In the genomic region with DNA sequence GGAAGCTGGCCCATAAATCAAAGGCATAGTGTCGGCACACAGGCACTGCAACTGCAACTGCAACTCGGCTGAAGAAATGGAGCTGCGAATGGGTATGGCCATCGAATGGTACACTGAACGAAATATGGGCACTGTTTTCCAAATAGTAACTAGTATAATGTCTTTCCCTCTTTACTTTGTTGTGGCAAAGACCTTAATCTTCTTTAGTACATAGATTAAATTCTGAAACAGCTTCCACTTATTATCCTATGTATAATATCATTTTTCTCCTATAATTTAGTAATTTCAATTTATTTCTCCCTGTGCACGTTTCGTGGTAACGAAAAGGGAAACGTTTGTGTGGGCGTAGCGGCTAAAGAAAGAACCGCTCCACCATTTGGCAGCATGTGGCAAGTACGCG, we compare ENCODE assay signal across 4 fruit fly cellular contexts.
TF ChIP-seq lines count a peak whose summit lies in the region.

No protein-coding gene starts in this region.

- peak; percentile 26 for TF ChIP-seq CTCF in whole organism, embryonic (GFP tag; optimal IDR thresholded peaks at IDR 0.05; lab: Kevin White, UChicago)

TF ChIP-seq in whole organism, embryonic, 481 proteins besides CTCF, POLR2A, EP300 and RAD21 (continues in another document):
- no peak for TF ChIP-seq CG9609 (GFP tag; optimal IDR thresholded peaks at IDR 0.05; lab: Kevin White, UChicago)
- TF ChIP-seq CG11398 (GFP tag; optimal IDR thresholded peaks at IDR 0.05; lab: Kevin White, UChicago), result peak; percentile 0
- peak; percentile 47 for TF ChIP-seq CG1603 (tag; optimal IDR thresholded peaks at IDR 0.05; lab: Kevin White, UChicago)
- TF ChIP-seq Hmx (GFP tag; optimal IDR thresholded peaks at IDR 0.05; lab: Kevin White, UChicago), result no peak
- TF ChIP-seq unc-4 (GFP tag; IDR thresholded peaks at IDR 0.05; lab: Robert Waterston, UW; ENCODE audit: partially characterized antibody), result no peak
- TF ChIP-seq CG9727 (GFP tag; optimal IDR thresholded peaks at IDR 0.05; lab: Kevin White, UChicago), result peak; percentile 84
- peak; percentile 62 for TF ChIP-seq CG10654 (GFP tag; optimal IDR thresholded peaks at IDR 0.05; lab: Kevin White, UChicago)
- no peak for TF ChIP-seq hkb (optimal IDR thresholded peaks at IDR 0.05; lab: Kevin White, UChicago)
- peak; percentile 54; the same call in 1 of the 2 replicates for TF ChIP-seq hkb (GFP tag; IDR thresholded peaks at IDR 0.05; lab: Robert Waterston, UW)
- TF ChIP-seq CG18599 (GFP tag; optimal IDR thresholded peaks at IDR 0.05; lab: Kevin White, UChicago), result peak; percentile 20
- peak; percentile 39 for TF ChIP-seq Ada2b (GFP tag; IDR thresholded peaks at IDR 0.05; lab: Robert Waterston, UW)
- peak; percentile 81 for TF ChIP-seq CG12391 (tag; optimal IDR thresholded peaks at IDR 0.05; lab: Kevin White, UChicago)
- peak; percentile 90 for TF ChIP-seq CG18262 (tag; optimal IDR thresholded peaks at IDR 0.05; lab: Kevin White, UChicago)
- TF ChIP-seq wdn (GFP tag; IDR thresholded peaks at IDR 0.05; lab: Robert Waterston, UW), result no peak
- TF ChIP-seq ato (GFP tag; IDR thresholded peaks at IDR 0.05; lab: Robert Waterston, UW; ENCODE audit: partially characterized antibody), result no peak
- 0 out of 2 replicates have a peak, but pooled peaks have one; percentile 38 for TF ChIP-seq sob (GFP tag; IDR thresholded peaks at IDR 0.05; lab: Robert Waterston, UW)
- peak; percentile 73 for TF ChIP-seq CG4820 (GFP tag; optimal IDR thresholded peaks at IDR 0.05; lab: Kevin White, UChicago)
- TF ChIP-seq dpn (GFP tag; optimal IDR thresholded peaks at IDR 0.05; lab: Kevin White, UChicago), result peak; percentile 36 to 60
- no peak for TF ChIP-seq Meics (GFP tag; optimal IDR thresholded peaks at IDR 0.05; lab: Kevin White, UChicago)
- peak; percentile 61 for TF ChIP-seq Abd-B (GFP tag; optimal IDR thresholded peaks at IDR 0.05; lab: Kevin White, UChicago)
- TF ChIP-seq ewg (GFP tag; optimal IDR thresholded peaks at IDR 0.05; lab: Kevin White, UChicago), result peak; percentile 62

TF ChIP-seq in whole organism, prepupa, 60 proteins besides CTCF, POLR2A, EP300 and RAD21 (continues in another document):
- TF ChIP-seq Blimp-1 (GFP tag; optimal IDR thresholded peaks at IDR 0.05; lab: Kevin White, UChicago), result no peak
- TF ChIP-seq Sox14 (GFP tag; optimal IDR thresholded peaks at IDR 0.05; lab: Kevin White, UChicago), result peak; percentile 72
- TF ChIP-seq fkh (GFP tag; optimal IDR thresholded peaks at IDR 0.05; lab: Kevin White, UChicago), result peak; percentile 6
- TF ChIP-seq svp (GFP tag; lab: Kevin White, UChicago), result peak; percentile 81
- TF ChIP-seq Hr4 (GFP tag; optimal IDR thresholded peaks at IDR 0.05; lab: Kevin White, UChicago), result peak; percentile 64
- no peak for TF ChIP-seq fd85E (GFP tag; optimal IDR thresholded peaks at IDR 0.05; lab: Kevin White, UChicago)
- peak; percentile 62 for TF ChIP-seq CG6276 (GFP tag; optimal IDR thresholded peaks at IDR 0.05; lab: Kevin White, UChicago)
- no peak for TF ChIP-seq CG8319 (GFP tag; optimal IDR thresholded peaks at IDR 0.05; lab: Kevin White, UChicago)
- TF ChIP-seq ss (GFP tag; optimal IDR thresholded peaks at IDR 0.05; lab: Kevin White, UChicago), result peak; percentile 59 to 62
- TF ChIP-seq CG3919 (GFP tag; optimal IDR thresholded peaks at IDR 0.05; lab: Kevin White, UChicago), result peak; percentile 68
- peak; percentile 49 for TF ChIP-seq cyc (GFP tag; optimal IDR thresholded peaks at IDR 0.05; lab: Kevin White, UChicago)
- peak; percentile 55 for TF ChIP-seq CG34406 (GFP tag; optimal IDR thresholded peaks at IDR 0.05; lab: Kevin White, UChicago)
- TF ChIP-seq Gug (GFP tag; IDR thresholded peaks at IDR 0.05; lab: Robert Waterston, UW), result peak; percentile 41; the same call in 1 of the 2 replicates
- peak; percentile 62 for TF ChIP-seq pdm3 (GFP tag; optimal IDR thresholded peaks at IDR 0.05; lab: Kevin White, UChicago)
- TF ChIP-seq Eip75B (GFP tag; optimal IDR thresholded peaks at IDR 0.05; lab: Kevin White, UChicago), result peak; percentile 50
- TF ChIP-seq Ets21C (GFP tag; optimal IDR thresholded peaks at IDR 0.05; lab: Kevin White, UChicago), result peak; percentile 48
- TF ChIP-seq CG6854 (GFP tag; optimal IDR thresholded peaks at IDR 0.05; lab: Kevin White, UChicago), result peak; percentile 43
- no peak for TF ChIP-seq CG9139 (GFP tag; optimal IDR thresholded peaks at IDR 0.05; lab: Kevin White, UChicago)
- peak; percentile 48 for TF ChIP-seq Hr39 (GFP tag; optimal IDR thresholded peaks at IDR 0.05; lab: Kevin White, UChicago)
- TF ChIP-seq CG3032 (tag; optimal IDR thresholded peaks at IDR 0.05; lab: Kevin White, UChicago), result peak; percentile 46
- peak; percentile 66 for TF ChIP-seq acj6 (GFP tag; optimal IDR thresholded peaks at IDR 0.05; lab: Kevin White, UChicago)
- TF ChIP-seq CG8119 (GFP tag; IDR thresholded peaks at IDR 0.05; lab: Robert Waterston, UW), result peak; percentile 72

TF ChIP-seq in whole organism, pupa, 21 proteins besides CTCF, POLR2A, EP300 and RAD21:
- TF ChIP-seq CG13204 (GFP tag; optimal IDR thresholded peaks at IDR 0.05; lab: Kevin White, UChicago) (peak; percentile 38), fd96Ca (GFP tag; IDR thresholded peaks at IDR 0.05; lab: Robert Waterston, UW) (no peak; the same call in 2 of the 3 replicates), CG4496 (GFP tag; IDR thresholded peaks at IDR 0.05; lab: Robert Waterston, UW) (0 out of 3 replicates have a peak, but pooled peaks have one; percentile 50), D1 (tag; optimal IDR thresholded peaks at IDR 0.05; lab: Kevin White, UChicago) (no peak), CG9948 (tag; optimal IDR thresholded peaks at IDR 0.05; lab: Kevin White, UChicago) (peak; percentile 46), CG8301 (tag; optimal IDR thresholded peaks at IDR 0.05; lab: Kevin White, UChicago) (peak; percentile 60), Pif1B (GFP tag; optimal IDR thresholded peaks at IDR 0.05; lab: Kevin White, UChicago) (peak; percentile 49), CG32121 (GFP tag; IDR thresholded peaks at IDR 0.05; lab: Robert Waterston, UW) (peak; percentile 52; the same call in 1 of the 2 replicates), CG15710 (tag; optimal IDR thresholded peaks at IDR 0.05; lab: Kevin White, UChicago) (peak; percentile 49), CG34367 (tag; optimal IDR thresholded peaks at IDR 0.05; lab: Kevin White, UChicago) (peak; percentile 45), CG8159 (tag; optimal IDR thresholded peaks at IDR 0.05; lab: Kevin White, UChicago) (peak; percentile 71), Ets98B (GFP tag; IDR thresholded peaks at IDR 0.05; lab: Robert Waterston, UW) (0 out of 2 replicates have a peak, but pooled peaks have one; percentile 23), CG10348 (GFP tag; IDR thresholded peaks at IDR 0.05; lab: Robert Waterston, UW) (no peak), CG17806 (tag; optimal IDR thresholded peaks at IDR 0.05; lab: Kevin White, UChicago) (peak; percentile 34), rn (GFP tag; IDR thresholded peaks at IDR 0.05; lab: Robert Waterston, UW) (no peak), Pif1A (GFP tag; optimal IDR thresholded peaks at IDR 0.05; lab: Kevin White, UChicago) (peak; percentile 60), Snoo (tag; optimal IDR thresholded peaks at IDR 0.05; lab: Kevin White, UChicago) (peak; percentile 36), CG14655 (GFP tag; optimal IDR thresholded peaks at IDR 0.05; lab: Kevin White, UChicago) (peak; percentile 76), CG12605 (GFP tag; IDR thresholded peaks at IDR 0.05; lab: Robert Waterston, UW) (no peak), gl (tag; optimal IDR thresholded peaks at IDR 0.05; lab: Kevin White, UChicago) (no peak)

TF ChIP-seq in whole organism, wandering third instar larva, 38 proteins besides CTCF, POLR2A, EP300 and RAD21 (continues in another document):
- TF ChIP-seq OdsH (GFP tag; optimal IDR thresholded peaks at IDR 0.05; lab: Kevin White, UChicago), result peak; percentile 36
- TF ChIP-seq Sp1 (GFP tag; optimal IDR thresholded peaks at IDR 0.05; lab: Kevin White, UChicago), result peak; percentile 51
- no peak for TF ChIP-seq Hnf4 (GFP tag; optimal IDR thresholded peaks at IDR 0.05; lab: Kevin White, UChicago)
- no peak for TF ChIP-seq sage (GFP tag; optimal IDR thresholded peaks at IDR 0.05; lab: Kevin White, UChicago)
- peak in 1 of 2 experiments; percentile 53 for TF ChIP-seq foxo (GFP tag; optimal IDR thresholded peaks at IDR 0.05; lab: Kevin White, UChicago)
- TF ChIP-seq CG32264 (GFP tag; optimal IDR thresholded peaks at IDR 0.05; lab: Kevin White, UChicago), result no peak
- TF ChIP-seq HLH106 (tag; optimal IDR thresholded peaks at IDR 0.05; lab: Kevin White, UChicago), result peak; percentile 49
- TF ChIP-seq brk (GFP tag; optimal IDR thresholded peaks at IDR 0.05; lab: Kevin White, UChicago), result no peak
- no peak for TF ChIP-seq Vsx2 (GFP tag; optimal IDR thresholded peaks at IDR 0.05; lab: Kevin White, UChicago; ENCODE audit: partially characterized antibody)
- no peak for TF ChIP-seq CrebA (GFP tag; optimal IDR thresholded peaks at IDR 0.05; lab: Kevin White, UChicago; ENCODE audit: borderline replicate concordance)
- TF ChIP-seq Hr83 (GFP tag; optimal IDR thresholded peaks at IDR 0.05; lab: Kevin White, UChicago; ENCODE audit: poor library complexity, severe bottlenecking), result no peak
- TF ChIP-seq Dif (GFP tag; optimal IDR thresholded peaks at IDR 0.05; lab: Kevin White, UChicago; ENCODE audit: partially characterized antibody), result no peak
- no peak for TF ChIP-seq Dfd (GFP tag; optimal IDR thresholded peaks at IDR 0.05; lab: Kevin White, UChicago)
- TF ChIP-seq fru (GFP tag; optimal IDR thresholded peaks at IDR 0.05; lab: Kevin White, UChicago), result peak; percentile 56
- TF ChIP-seq pan (optimal IDR thresholded peaks at IDR 0.05; lab: Kevin White, UChicago), result no peak
- no peak for TF ChIP-seq tai (GFP tag; optimal IDR thresholded peaks at IDR 0.05; lab: Kevin White, UChicago)
- TF ChIP-seq jim (GFP tag; optimal IDR thresholded peaks at IDR 0.05; lab: Kevin White, UChicago), result no peak
- no peak for TF ChIP-seq Hr78 (GFP tag; optimal IDR thresholded peaks at IDR 0.05; lab: Kevin White, UChicago)
- no peak for TF ChIP-seq Myc (optimal IDR thresholded peaks at IDR 0.05; lab: Kevin White, UChicago)
- no peak for TF ChIP-seq dsf (GFP tag; optimal IDR thresholded peaks at IDR 0.05; lab: Kevin White, UChicago; ENCODE audit: borderline replicate concordance)
- peak; percentile 35 for TF ChIP-seq psq (GFP tag; optimal IDR thresholded peaks at IDR 0.05; lab: Kevin White, UChicago)
- no peak for TF ChIP-seq Jra (GFP tag; optimal IDR thresholded peaks at IDR 0.05; lab: Kevin White, UChicago)
- TF ChIP-seq Rel (GFP tag; optimal IDR thresholded peaks at IDR 0.05; lab: Kevin White, UChicago), result no peak
- TF ChIP-seq Rel (tag; optimal IDR thresholded peaks at IDR 0.05; lab: Kevin White, UChicago), result no peak
- peak; percentile 37 for TF ChIP-seq rgr (GFP tag; optimal IDR thresholded peaks at IDR 0.05; lab: Kevin White, UChicago)
- no peak for TF ChIP-seq GATAd (GFP tag; optimal IDR thresholded peaks at IDR 0.05; lab: Kevin White, UChicago)
- TF ChIP-seq dl (GFP tag; optimal IDR thresholded peaks at IDR 0.05; lab: Kevin White, UChicago; ENCODE audit: insufficient read depth in 1 of 2, partially characterized antibody in 2 of 2), result no peak
- TF ChIP-seq lola (GFP tag; optimal IDR thresholded peaks at IDR 0.05; lab: Kevin White, UChicago), result no peak
- no peak for TF ChIP-seq N (GFP tag; optimal IDR thresholded peaks at IDR 0.05; lab: Kevin White, UChicago)

Comparison
In these comparisons a context has a peak if more than half of its experiments do, and no peak if none do; other contexts are left out.
1. Of the 7 proteins assayed by ChIP-seq in both whole organism, embryonic and whole organism, prepupa: peak only in whole organism, embryonic: Blimp-1; only in whole organism, prepupa: CG16779, CG6854, Gug, Hr39 and Lpt; in both: Sox102F; in neither: 0.